Fruit fly (Drosophila melanogaster) whole organism, embryonic: ENCODE measurements around the gene mxc.
A peak's percentile ranks its signal among the peaks of the same experiment; 100 is the strongest.

Experiments
- Antp ChIP-seq: fragments of 200-800 bp; sonication (Bioruptor generic); optimal IDR thresholded peaks from 3 replicates; lab custom pipeline; 2016; ENCODE audit warnings: missing biosample characterization, missing genetic modification characterization
- Blimp-1 ChIP-seq: fragments of 200-800 bp; sonication (Bioruptor generic); optimal IDR thresholded peaks from 3 replicates; lab custom pipeline; 2018; ENCODE audit warnings: missing biosample characterization, missing genetic modification characterization, mild to moderate bottlenecking, moderate library complexity, missing genetic modification reagents
- CG10209 ChIP-seq: fragments of 200-800 bp; sonication (Bioruptor generic); optimal IDR thresholded peaks from 3 replicates; lab custom pipeline; 2017; ENCODE audit warnings: missing biosample characterization, mild to moderate bottlenecking, missing genetic modification characterization, missing genetic modification reagents
- CG10979 ChIP-seq: fragments of 200-800 bp; sonication (Bioruptor generic); optimal IDR thresholded peaks from 2 replicates; lab custom pipeline; 2018; ENCODE audit warnings: missing biosample characterization, mild to moderate bottlenecking, missing genetic modification characterization, moderate library complexity
- CG11093 ChIP-seq: fragments of 200-800 bp; sonication (Bioruptor generic); IDR thresholded peaks from 3 replicates; pipeline ENCODE4 v1.3.6; 2022; ENCODE audit warnings: missing biosample characterization, missing genetic modification characterization
- CG11560 ChIP-seq: fragments of 200-800 bp; sonication (Bioruptor generic); IDR thresholded peaks from 3 replicates; pipeline ENCODE4 v1.3.6; 2022; ENCODE audit warnings: missing biosample characterization, missing genetic modification characterization
- CG11695 ChIP-seq: fragments of 200-800 bp; sonication (Bioruptor generic); IDR thresholded peaks from 3 replicates; pipeline ENCODE4 v1.3.6; 2022; ENCODE audit warnings: missing biosample characterization, missing genetic modification characterization
- CG12104 ChIP-seq: fragments of 200-800 bp; sonication (Bioruptor generic); optimal IDR thresholded peaks from 3 replicates; lab custom pipeline; 2016; ENCODE audit warnings: missing biosample characterization, missing genetic modification characterization
- CG14965 ChIP-seq: fragments of 200-800 bp; sonication (Bioruptor generic); optimal IDR thresholded peaks from 2 replicates; lab custom pipeline; 2016; ENCODE audit warnings: missing biosample characterization, missing genetic modification characterization, borderline replicate concordance
- CG15011 ChIP-seq: fragments of 200-800 bp; sonication (Bioruptor generic); optimal IDR thresholded peaks from 3 replicates; lab custom pipeline; 2018; ENCODE audit warnings: missing biosample characterization, mild to moderate bottlenecking, missing genetic modification characterization
- CG15514 ChIP-seq: fragments of 200-800 bp; sonication (Bioruptor generic); optimal IDR thresholded peaks from 3 replicates; lab custom pipeline; 2017; ENCODE audit warnings: missing biosample characterization, missing genetic modification characterization, mild to moderate bottlenecking, moderate library complexity, missing genetic modification reagents
- CG1603 ChIP-seq: fragments of 200-800 bp; sonication (Bioruptor generic); optimal IDR thresholded peaks from 2 replicates; lab custom pipeline; 2019; ENCODE audit warnings: missing biosample characterization, mild to moderate bottlenecking, missing genetic modification characterization, moderate library complexity
- CG16815 ChIP-seq: fragments of 200-800 bp; sonication (Bioruptor generic); optimal IDR thresholded peaks from 3 replicates; lab custom pipeline; 2017; ENCODE audit warnings: missing biosample characterization, mild to moderate bottlenecking, missing genetic modification characterization
- CG17359 ChIP-seq: fragments of 200-800 bp; sonication (Bioruptor generic); optimal IDR thresholded peaks from 3 replicates; lab custom pipeline; 2018; ENCODE audit warnings: missing biosample characterization, mild to moderate bottlenecking, missing genetic modification characterization, moderate library complexity
- CG17829 ChIP-seq: fragments of 200-800 bp; optimal IDR thresholded peaks from 2 replicates; lab custom pipeline; 2019; ENCODE audit warnings: missing biosample characterization, mild to moderate bottlenecking, missing genetic modification characterization, moderate library complexity
- CG2116 ChIP-seq: fragments of 200-800 bp; sonication (Bioruptor generic); optimal IDR thresholded peaks from 3 replicates; lab custom pipeline; 2018; ENCODE audit warnings: missing biosample characterization, mild to moderate bottlenecking, missing genetic modification characterization
- CG2712 ChIP-seq: fragments of 200-800 bp; optimal IDR thresholded peaks from 3 replicates; lab custom pipeline; 2019; ENCODE audit warnings: missing biosample characterization, mild to moderate bottlenecking, missing genetic modification characterization, moderate library complexity
- CG31365 ChIP-seq: fragments of 200-800 bp; sonication (Bioruptor generic); optimal IDR thresholded peaks from 2 replicates; lab custom pipeline; 2018; ENCODE audit warnings: missing biosample characterization, mild to moderate bottlenecking, missing genetic modification characterization
- CG33557 ChIP-seq: fragments of 200-800 bp; sonication (Bioruptor generic); optimal IDR thresholded peaks from 2 replicates; lab custom pipeline; 2019; ENCODE audit warnings: missing biosample characterization, mild to moderate bottlenecking, missing genetic modification characterization, moderate library complexity
- CG4424 ChIP-seq: fragments of 200-800 bp; sonication (Bioruptor generic); optimal IDR thresholded peaks from 3 replicates; lab custom pipeline; 2016; ENCODE audit warnings: missing biosample characterization, missing genetic modification characterization
- CG6272 ChIP-seq: fragments of 200-800 bp; sonication (Bioruptor generic); IDR thresholded peaks from 2 replicates; pipeline ENCODE4 v1.3.6; 2022; ENCODE audit warnings: missing biosample characterization, missing genetic modification characterization
- CG6689 ChIP-seq: fragments of 200-800 bp; sonication (Bioruptor generic); IDR thresholded peaks from 2 replicates; pipeline ENCODE4 v1.3.6; 2022; ENCODE audit warnings: missing biosample characterization, missing genetic modification characterization
- CG6765 ChIP-seq: fragments of 200-800 bp; sonication (Bioruptor generic); optimal IDR thresholded peaks from 3 replicates; lab custom pipeline; 2017; ENCODE audit warnings: missing biosample characterization, mild to moderate bottlenecking, missing genetic modification characterization
- CG7357 ChIP-seq: fragments of 200-800 bp; sonication (Bioruptor generic); IDR thresholded peaks from 3 replicates; pipeline ENCODE4 v1.3.6; 2022; ENCODE audit warnings: missing biosample characterization, missing genetic modification characterization
- CG7839 ChIP-seq: fragments of 200-800 bp; sonication (Bioruptor generic); optimal IDR thresholded peaks from 3 replicates; lab custom pipeline; 2018; ENCODE audit warnings: missing biosample characterization, mild to moderate bottlenecking, missing genetic modification characterization, moderate library complexity
- CG8089 ChIP-seq: fragments of 200-800 bp; sonication (Bioruptor generic); optimal IDR thresholded peaks from 3 replicates; lab custom pipeline; 2016; ENCODE audit warnings: missing biosample characterization, missing genetic modification characterization
- CG9437 ChIP-seq: fragments of 200-800 bp; sonication (Bioruptor generic); optimal IDR thresholded peaks from 2 replicates; lab custom pipeline; 2018; ENCODE audit warnings: missing biosample characterization, mild to moderate bottlenecking, missing genetic modification characterization
- CG9932 ChIP-seq: fragments of 200-800 bp; sonication (Bioruptor generic); IDR thresholded peaks from 2 replicates; pipeline ENCODE4 v1.3.6; 2022; ENCODE audit warnings: missing biosample characterization, missing genetic modification characterization
- Dref ChIP-seq: fragments of 200-800 bp; sonication (Bioruptor generic); IDR thresholded peaks from 2 replicates; pipeline ENCODE4 v1.3.6; 2022; ENCODE audit warnings: missing biosample characterization, missing genetic modification characterization
- Hr39 ChIP-seq: fragments of >200 bp; optimal IDR thresholded peaks from 2 replicates; lab custom pipeline; 2017
- Meics ChIP-seq: fragments of 200-800 bp; sonication (Bioruptor generic); optimal IDR thresholded peaks from 2 replicates; lab custom pipeline; 2017; ENCODE audit warnings: missing biosample characterization, mild to moderate bottlenecking, missing genetic modification characterization
- NFAT ChIP-seq: fragments of 200-800 bp; sonication (Bioruptor generic); IDR thresholded peaks from 2 replicates; pipeline ENCODE4 v1.3.6; 2022; ENCODE audit warnings: missing biosample characterization, missing genetic modification characterization
- Oaz ChIP-seq: fragments of 200-800 bp; sonication (Bioruptor generic); IDR thresholded peaks from 2 replicates; pipeline ENCODE4 v1.3.6; 2022; ENCODE audit warnings: missing biosample characterization, missing genetic modification characterization
- Sox102F ChIP-seq: fragments of 200-800 bp; sonication (Bioruptor generic); optimal IDR thresholded peaks from 2 replicates; lab custom pipeline; 2018; ENCODE audit warnings: missing biosample characterization, mild to moderate bottlenecking, missing genetic modification characterization, moderate library complexity
- bcd ChIP-seq: fragments of 200-800 bp; sonication (Bioruptor generic); optimal IDR thresholded peaks from 2 replicates; lab custom pipeline; 2017; ENCODE audit warnings: missing biosample characterization, mild to moderate bottlenecking, missing genetic modification characterization
- bigmax ChIP-seq: fragments of 200-800 bp; sonication (Bioruptor generic); optimal IDR thresholded peaks from 2 replicates; lab custom pipeline; 2018; ENCODE audit warnings: missing biosample characterization, mild to moderate bottlenecking, missing genetic modification characterization
- bsh ChIP-seq, 2 experiments: fragments of 200-800 bp; sonication (Bioruptor generic); optimal IDR thresholded peaks; 2 replicates each; lab custom pipeline; 2017 to 2018; ENCODE audit warnings: mild to moderate bottlenecking in 2 of 2, missing biosample characterization in 2 of 2, missing genetic modification characterization in 2 of 2, moderate library complexity in 1 of 2
- chif ChIP-seq, 2 experiments: fragments of 200-800 bp; sonication (Bioruptor generic); optimal IDR thresholded peaks; 3 replicates each; lab custom pipeline; 2016; ENCODE audit warnings: missing biosample characterization in 2 of 2, missing genetic modification characterization in 2 of 2
- chn ChIP-seq: fragments of 200-800 bp; sonication (Bioruptor generic); optimal IDR thresholded peaks from 2 replicates; lab custom pipeline; 2016; ENCODE audit warnings: missing biosample characterization, missing genetic modification characterization
- dmrt11E ChIP-seq: fragments of 200-800 bp; sonication (Bioruptor generic); optimal IDR thresholded peaks from 3 replicates; lab custom pipeline; 2018; ENCODE audit warnings: missing biosample characterization, mild to moderate bottlenecking, missing genetic modification characterization, moderate library complexity
- dmrt99B ChIP-seq: fragments of 200-800 bp; sonication (Bioruptor generic); optimal IDR thresholded peaks from 2 replicates; lab custom pipeline; 2018; ENCODE audit warnings: missing biosample characterization, mild to moderate bottlenecking, missing genetic modification characterization, moderate library complexity
- gcm2 ChIP-seq: fragments of 200-800 bp; sonication (Bioruptor generic); optimal IDR thresholded peaks from 2 replicates; lab custom pipeline; 2016; ENCODE audit warnings: missing biosample characterization, missing genetic modification characterization
- gem ChIP-seq: fragments of 200-800 bp; sonication (Bioruptor generic); optimal IDR thresholded peaks from 2 replicates; lab custom pipeline; 2019; ENCODE audit warnings: missing biosample characterization, mild to moderate bottlenecking, missing genetic modification characterization, moderate library complexity
- ham ChIP-seq: fragments of 200-800 bp; sonication (Bioruptor generic); IDR thresholded peaks from 2 replicates; pipeline ENCODE4 v1.3.6; 2022; ENCODE audit warnings: missing biosample characterization, missing genetic modification characterization
- onecut ChIP-seq: fragments of 200-800 bp; sonication (Bioruptor generic); IDR thresholded peaks from 2 replicates; pipeline ENCODE4 v1.3.6; 2022; ENCODE audit warnings: missing biosample characterization, missing genetic modification characterization
- pnt ChIP-seq: fragments of 200-800 bp; sonication (Bioruptor generic); optimal IDR thresholded peaks from 3 replicates; lab custom pipeline; 2016; ENCODE audit warnings: missing biosample characterization, missing genetic modification characterization
- row ChIP-seq: fragments of 200-800 bp; sonication (Bioruptor generic); IDR thresholded peaks from 3 replicates; pipeline ENCODE4 v1.3.6; 2022; ENCODE audit warnings: missing biosample characterization, missing genetic modification characterization
- sens-2 ChIP-seq: fragments of 200-800 bp; sonication (Bioruptor generic); IDR thresholded peaks from 2 replicates; pipeline ENCODE4 v1.3.6; 2022; ENCODE audit warnings: missing biosample characterization, missing genetic modification characterization
- ssp ChIP-seq: fragments of 200-800 bp; sonication (Bioruptor generic); IDR thresholded peaks from 2 replicates; pipeline ENCODE4 v1.3.6; 2022; ENCODE audit warnings: missing biosample characterization, missing genetic modification characterization
- vvl ChIP-seq: fragments of 200-800 bp; sonication (Bioruptor generic); IDR thresholded peaks from 2 replicates; pipeline ENCODE4 v1.3.6; 2022; ENCODE audit warnings: missing biosample characterization, missing genetic modification characterization

Gene mxc

DNA sequence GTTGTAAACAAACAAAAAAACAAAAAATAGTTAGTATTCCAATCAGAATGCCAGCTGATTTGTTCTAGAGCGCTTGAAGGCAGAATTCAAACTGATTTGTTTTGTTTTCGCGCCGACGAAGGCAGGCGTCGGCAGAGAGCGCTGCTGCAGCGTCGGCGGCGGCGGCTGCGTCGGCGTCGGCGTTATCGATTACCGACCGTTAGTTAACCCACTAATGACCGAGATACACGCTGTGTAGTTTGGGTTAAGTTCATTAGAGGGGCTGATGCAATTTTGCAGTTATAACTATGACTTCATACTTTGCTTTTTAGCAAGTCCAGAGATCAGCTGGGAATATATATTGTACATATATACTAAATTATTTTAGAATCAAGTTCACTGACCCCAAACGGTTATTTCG lies 20.1 kb downstream of the mxc start, which contains the start of gene t (continued):
- TF ChIP-seq CG12104 (GFP tag; lab: Kevin White, UChicago) = no peak
- TF ChIP-seq Hr39 (lab: Kevin White, UChicago) = no peak
- TF ChIP-seq Meics (GFP tag; lab: Kevin White, UChicago) = peak; percentile 12
- TF ChIP-seq row (GFP tag; lab: Robert Waterston, UW) = peak; percentile 28; the same call in 1 of the 3 replicates
- TF ChIP-seq Dref (GFP tag; lab: Robert Waterston, UW) = peak; percentile 33; the same call in 1 of the 2 replicates
- no peak for TF ChIP-seq bcd (GFP tag; lab: Kevin White, UChicago)
- no peak for TF ChIP-seq ssp
- TF ChIP-seq gcm2 = no peak
- no peak for TF ChIP-seq CG14965 (GFP tag; lab: Kevin White, UChicago)
- no peak for TF ChIP-seq CG15011
- TF ChIP-seq CG9932 (GFP tag; lab: Robert Waterston, UW) = 0 out of 2 replicates have a peak, but pooled peaks have one; percentile 21
- TF ChIP-seq CG11695 = no peak
- no peak for TF ChIP-seq CG6765 (GFP tag; lab: Kevin White, UChicago)
- peak; percentile 58 for TF ChIP-seq onecut (GFP tag; lab: Robert Waterston, UW)
- TF ChIP-seq chn = no peak

DNA sequence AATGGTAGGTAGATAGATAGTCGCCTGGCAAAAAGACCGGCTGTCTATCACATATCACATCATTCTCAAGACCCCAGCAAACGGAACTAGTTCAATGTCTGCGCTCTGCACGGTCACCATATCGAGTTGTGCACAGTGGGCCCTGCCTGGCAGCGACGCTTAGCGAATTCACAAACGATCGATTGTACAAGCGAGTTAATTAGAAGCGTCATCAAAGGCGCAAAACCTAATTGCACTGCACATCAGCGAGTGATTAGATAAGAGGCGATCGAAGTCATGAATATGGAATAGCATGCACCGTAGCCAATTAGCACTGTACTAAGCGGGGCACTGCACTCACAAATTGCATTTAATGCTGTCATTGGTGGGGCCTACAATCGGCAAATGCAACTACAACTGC lies 22.8 kb downstream of the mxc start:
- TF ChIP-seq sens-2 (GFP tag; lab: Robert Waterston, UW) (no peak), gem (peak; percentile 34), CG31365 (tag; lab: Kevin White, UChicago) (no peak), CG6689 (peak; percentile 24; the same call in 1 of the 2 replicates), CG7839 (tag; lab: Kevin White, UChicago) (peak; percentile 23), CG8089 (no peak), CG7357 (peak; percentile 34; the same call in 1 of the 3 replicates), Oaz (GFP tag; lab: Robert Waterston, UW) (no peak), bigmax (no peak), CG17829 (tag; lab: Kevin White, UChicago) (peak; percentile 6), CG9437 (GFP tag; lab: Kevin White, UChicago) (no peak), CG33557 (GFP tag; lab: Kevin White, UChicago) (no peak), Blimp-1 (GFP tag; lab: Kevin White, UChicago) (peak; percentile 22), Antp (GFP tag; lab: Kevin White, UChicago) (peak; percentile 32), CG16815 (GFP tag; lab: Kevin White, UChicago) (peak; percentile 2), CG4424 (GFP tag; lab: Kevin White, UChicago) (peak; percentile 1), CG6272 (GFP tag; lab: Robert Waterston, UW) (0 out of 2 replicates have a peak, but pooled peaks have one; percentile 27), vvl (0 out of 2 replicates have a peak, but pooled peaks have one; percentile 17), NFAT (GFP tag; lab: Robert Waterston, UW) (no peak), CG11560 (tag; lab: Robert Waterston, UW) (0 out of 3 replicates have a peak, but pooled peaks have one; percentile 37), ham (GFP tag; lab: Robert Waterston, UW) (no peak), CG1603 (tag; lab: Kevin White, UChicago) (peak; percentile 64), CG10209 (GFP tag; lab: Kevin White, UChicago) (no peak), pnt (peak; percentile 15), CG2116 (no peak), dmrt99B (tag; lab: Kevin White, UChicago) (peak; percentile 26), dmrt11E (tag; lab: Kevin White, UChicago) (peak; percentile 33), CG2712 (tag; lab: Kevin White, UChicago) (peak; percentile 32), CG15514 (GFP tag; lab: Kevin White, UChicago) (peak; percentile 90), chif (GFP tag; optimal IDR thresholded peaks at IDR 0.05; lab: Kevin White, UChicago) (peak in 1 of 2 experiments; percentile 17), CG10979 (tag; lab: Kevin White, UChicago) (peak; percentile 36), CG11093 (GFP tag; lab: Robert Waterston, UW) (peak; percentile 41; the same call in 1 of the 3 replicates), bsh (GFP tag; optimal IDR thresholded peaks at IDR 0.05; lab: Kevin White, UChicago) (peak in 1 of 2 experiments; percentile 52), CG17359 (peak; percentile 31), Sox102F (GFP tag; lab: Kevin White, UChicago) (peak; percentile 45)
